Fruit fly (Drosophila melanogaster) whole organism, wandering third instar larva: ENCODE data around the gene CG18231.

ENCODE experiments used
- Abd-B ChIP-seq: fragments of >200 bp; optimal IDR thresholded peaks from 2 replicates; lab custom pipeline; 2017; ENCODE audit warnings: missing biosample characterization, missing genetic modification characterization
- CG32264 ChIP-seq: fragments of 200-800 bp; sonication (Bioruptor generic); optimal IDR thresholded peaks from 2 replicates; lab custom pipeline; 2016; ENCODE audit warnings: missing biosample characterization, missing genetic modification characterization
- CG9705 ChIP-seq: fragments of 200-800 bp; sonication (Bioruptor generic); optimal IDR thresholded peaks from 2 replicates; lab custom pipeline; 2018; ENCODE audit warnings: missing biosample characterization, mild to moderate bottlenecking, missing genetic modification characterization
- CrebA ChIP-seq: fragments of 200-800 bp; sonication (Bioruptor generic); optimal IDR thresholded peaks from 2 replicates; lab custom pipeline; 2016; ENCODE audit warnings: missing biosample characterization, mild to moderate bottlenecking, missing genetic modification characterization, borderline replicate concordance
- Dfd ChIP-seq: fragments of >200 bp; optimal IDR thresholded peaks from 2 replicates; lab custom pipeline; 2017; ENCODE audit warnings: missing biosample characterization, missing genetic modification characterization
- Dif ChIP-seq: fragments of 200-275, 200-300 bp; sonication (Bioruptor generic); optimal IDR thresholded peaks from 2 replicates; lab custom pipeline; 2018; ENCODE audit warnings: missing biosample characterization, missing genetic modification characterization; ENCODE audit not compliant: partially characterized antibody
- GATAd ChIP-seq: sonication (Bioruptor generic); optimal IDR thresholded peaks from 2 replicates; lab custom pipeline; 2016; ENCODE audit warnings: missing biosample characterization, missing genetic modification characterization
- HLH106 ChIP-seq: fragments of 200-800 bp; optimal IDR thresholded peaks from 3 replicates; lab custom pipeline; 2019; ENCODE audit warnings: missing biosample characterization, mild to moderate bottlenecking, missing genetic modification characterization, moderate library complexity
- Hnf4 ChIP-seq: fragments of 200-800 bp; sonication (Bioruptor generic); optimal IDR thresholded peaks from 2 replicates; lab custom pipeline; 2016; ENCODE audit warnings: missing biosample characterization, mild to moderate bottlenecking, missing genetic modification characterization
- Hr78 ChIP-seq: fragments of >200 bp; optimal IDR thresholded peaks from 2 replicates; lab custom pipeline; 2017; ENCODE audit warnings: missing biosample characterization, missing genetic modification characterization
- Hr83 ChIP-seq: fragments of 200-300 bp; sonication (Bioruptor generic); optimal IDR thresholded peaks from 2 replicates; lab custom pipeline; 2016; ENCODE audit warnings: missing biosample characterization, mild to moderate bottlenecking, missing genetic modification characterization, moderate library complexity; ENCODE audit not compliant: poor library complexity, severe bottlenecking
- Jra ChIP-seq: sonication (Bioruptor generic); optimal IDR thresholded peaks from 2 replicates; lab custom pipeline; 2016; ENCODE audit warnings: missing biosample characterization, missing genetic modification characterization
- Mio ChIP-seq: sonication (Bioruptor generic); optimal IDR thresholded peaks from 2 replicates; lab custom pipeline; 2016; ENCODE audit warnings: missing biosample characterization, missing genetic modification characterization
- Myc ChIP-seq: fragments of >200 bp; optimal IDR thresholded peaks from 2 replicates; lab custom pipeline; 2017
- N ChIP-seq: fragments of >200 bp; optimal IDR thresholded peaks from 2 replicates; lab custom pipeline; 2018; ENCODE audit warnings: missing biosample characterization, missing external identifiers, missing genetic modification characterization
- OdsH ChIP-seq: fragments of 200-800 bp; sonication (Bioruptor generic); optimal IDR thresholded peaks from 2 replicates; lab custom pipeline; 2016; ENCODE audit warnings: missing biosample characterization, mild to moderate bottlenecking, missing genetic modification characterization
- Rel ChIP-seq, 2 experiments: fragments of 200-800 bp; sonication (Bioruptor generic) in 1 of 2; optimal IDR thresholded peaks; 2 replicates in 1 of 2; 3 replicates in 1 of 2; lab custom pipeline; 2016 to 2019; ENCODE audit warnings: mild to moderate bottlenecking in 2 of 2, missing biosample characterization in 2 of 2, missing genetic modification characterization in 2 of 2, moderate library complexity in 1 of 2
- Sp1 ChIP-seq: fragments of 200-800 bp; sonication (Bioruptor generic); optimal IDR thresholded peaks from 3 replicates; lab custom pipeline; 2019; ENCODE audit warnings: missing biosample characterization, mild to moderate bottlenecking, missing genetic modification characterization, moderate library complexity
- Vsx2 ChIP-seq: fragments of 200-300, 225-300 bp; sonication (Bioruptor generic); optimal IDR thresholded peaks from 2 replicates; lab custom pipeline; 2018; ENCODE audit warnings: missing biosample characterization, missing genetic modification characterization; ENCODE audit not compliant: partially characterized antibody
- br ChIP-seq: fragments of 200-800 bp; sonication (Bioruptor generic); optimal IDR thresholded peaks from 2 replicates; lab custom pipeline; 2016; ENCODE audit warnings: missing biosample characterization, missing genetic modification characterization
- brk ChIP-seq: fragments of 200-800 bp; sonication (Bioruptor generic); optimal IDR thresholded peaks from 2 replicates; lab custom pipeline; 2016; ENCODE audit warnings: missing biosample characterization, mild to moderate bottlenecking, missing genetic modification characterization
- dl ChIP-seq, 2 experiments: fragments of 175-275, 200-275 bp in 1 of 2; fragments of 200-275 bp in 1 of 2; sonication (Bioruptor generic); optimal IDR thresholded peaks; lab custom pipeline; 2018; ENCODE audit warnings: mild to moderate bottlenecking in 2 of 2, missing biosample characterization in 2 of 2, missing genetic modification characterization in 2 of 2, moderate library complexity in 2 of 2; ENCODE audit not compliant: partially characterized antibody in 2 of 2, insufficient read depth in 1 of 2
- dmrt93B ChIP-seq: fragments of 200-800 bp; sonication (Bioruptor generic); optimal IDR thresholded peaks from 2 replicates; lab custom pipeline; 2018; ENCODE audit warnings: missing biosample characterization, mild to moderate bottlenecking, missing genetic modification characterization
- dsf ChIP-seq: sonication (Bioruptor generic); optimal IDR thresholded peaks from 2 replicates; lab custom pipeline; 2016; ENCODE audit warnings: missing biosample characterization, missing genetic modification characterization, borderline replicate concordance
- ey ChIP-seq: fragments of 200-800 bp; sonication (Bioruptor generic); optimal IDR thresholded peaks from 2 replicates; lab custom pipeline; 2016; ENCODE audit warnings: missing biosample characterization, missing genetic modification characterization
- foxo ChIP-seq, 2 experiments: fragments of 200-800 bp; sonication (Bioruptor generic); optimal IDR thresholded peaks; 2 replicates in 1 of 2; 3 replicates in 1 of 2; lab custom pipeline; 2016 to 2017; ENCODE audit warnings: missing biosample characterization in 2 of 2, missing genetic modification characterization in 2 of 2
- fru ChIP-seq: fragments of 200-800 bp; sonication (Bioruptor generic); optimal IDR thresholded peaks from 3 replicates; lab custom pipeline; 2016; ENCODE audit warnings: missing biosample characterization, mild to moderate bottlenecking, missing genetic modification characterization
- h ChIP-seq: fragments of 200-800 bp; sonication (Bioruptor generic); optimal IDR thresholded peaks from 3 replicates; lab custom pipeline; 2016; ENCODE audit warnings: missing biosample characterization, mild to moderate bottlenecking, missing genetic modification characterization
- jim ChIP-seq: fragments of 175-275, 200-325 bp; sonication (Bioruptor generic); optimal IDR thresholded peaks from 2 replicates; lab custom pipeline; 2016; ENCODE audit warnings: missing biosample characterization, mild to moderate bottlenecking, missing genetic modification characterization
- lola ChIP-seq: fragments of >200 bp; optimal IDR thresholded peaks from 2 replicates; lab custom pipeline; 2017; ENCODE audit warnings: missing biosample characterization, missing genetic modification characterization
- pan ChIP-seq: fragments of >200 bp; optimal IDR thresholded peaks from 2 replicates; lab custom pipeline; 2017
- psq ChIP-seq: fragments of 200-800 bp; sonication (Bioruptor generic); optimal IDR thresholded peaks from 3 replicates; lab custom pipeline; 2017; ENCODE audit warnings: missing biosample characterization, mild to moderate bottlenecking, missing genetic modification characterization, moderate library complexity
- rgr ChIP-seq: fragments of 200-800 bp; sonication (Bioruptor generic); optimal IDR thresholded peaks from 3 replicates; lab custom pipeline; 2016; ENCODE audit warnings: missing biosample characterization, mild to moderate bottlenecking, missing genetic modification characterization
- sage ChIP-seq: fragments of 200-800 bp; sonication (Bioruptor generic); optimal IDR thresholded peaks from 2 replicates; lab custom pipeline; 2016; ENCODE audit warnings: missing biosample characterization, mild to moderate bottlenecking, missing genetic modification characterization
- sv ChIP-seq: fragments of 200-800 bp; sonication (Bioruptor generic); optimal IDR thresholded peaks from 3 replicates; lab custom pipeline; 2016; ENCODE audit warnings: missing biosample characterization, missing genetic modification characterization
- tai ChIP-seq: sonication (Bioruptor generic); optimal IDR thresholded peaks from 2 replicates; lab custom pipeline; 2016; ENCODE audit warnings: missing biosample characterization, missing genetic modification characterization
- usp ChIP-seq: fragments of >200 bp; optimal IDR thresholded peaks from 2 replicates; lab custom pipeline; 2017; ENCODE audit warnings: missing biosample characterization, missing genetic modification characterization
- woc ChIP-seq: sonication (Bioruptor generic); optimal IDR thresholded peaks from 2 replicates; lab custom pipeline; 2016; ENCODE audit warnings: missing biosample characterization, mild to moderate bottlenecking, missing genetic modification characterization

CG18231 gene

dm6 chr3L:18638043-18638442 lies 30.8 kb downstream of the CG18231 start:
- no peak for TF ChIP-seq Hr78 (GFP tag; lab: Kevin White, UChicago)
- TF ChIP-seq psq (GFP tag; lab: Kevin White, UChicago): no peak
- no peak for TF ChIP-seq jim (GFP tag; lab: Kevin White, UChicago)
- TF ChIP-seq Rel (GFP tag; optimal IDR thresholded peaks at IDR 0.05; lab: Kevin White, UChicago): no peak
- no peak for TF ChIP-seq Rel (tag; optimal IDR thresholded peaks at IDR 0.05; lab: Kevin White, UChicago)
- no peak for TF ChIP-seq Hnf4 (GFP tag; lab: Kevin White, UChicago)
- TF ChIP-seq Myc (lab: Kevin White, UChicago): no peak
- no peak for TF ChIP-seq Abd-B

- TF ChIP-seq dsf (no peak), Hr83 (GFP tag; lab: Kevin White, UChicago) (no peak), dmrt93B (no peak), br (no peak), brk (GFP tag; lab: Kevin White, UChicago) (no peak), Vsx2 (GFP tag; lab: Kevin White, UChicago) (no peak), Dif (GFP tag; lab: Kevin White, UChicago) (no peak), foxo (GFP tag; optimal IDR thresholded peaks at IDR 0.05; lab: Kevin White, UChicago) (no peak), OdsH (GFP tag; lab: Kevin White, UChicago) (no peak), rgr (GFP tag; lab: Kevin White, UChicago) (no peak), Hr78 (GFP tag; lab: Kevin White, UChicago) (no peak)
Observed at dm6 chr3L:18638487-18638886, 31.2 kb downstream of the CG18231 start.

DNA sequence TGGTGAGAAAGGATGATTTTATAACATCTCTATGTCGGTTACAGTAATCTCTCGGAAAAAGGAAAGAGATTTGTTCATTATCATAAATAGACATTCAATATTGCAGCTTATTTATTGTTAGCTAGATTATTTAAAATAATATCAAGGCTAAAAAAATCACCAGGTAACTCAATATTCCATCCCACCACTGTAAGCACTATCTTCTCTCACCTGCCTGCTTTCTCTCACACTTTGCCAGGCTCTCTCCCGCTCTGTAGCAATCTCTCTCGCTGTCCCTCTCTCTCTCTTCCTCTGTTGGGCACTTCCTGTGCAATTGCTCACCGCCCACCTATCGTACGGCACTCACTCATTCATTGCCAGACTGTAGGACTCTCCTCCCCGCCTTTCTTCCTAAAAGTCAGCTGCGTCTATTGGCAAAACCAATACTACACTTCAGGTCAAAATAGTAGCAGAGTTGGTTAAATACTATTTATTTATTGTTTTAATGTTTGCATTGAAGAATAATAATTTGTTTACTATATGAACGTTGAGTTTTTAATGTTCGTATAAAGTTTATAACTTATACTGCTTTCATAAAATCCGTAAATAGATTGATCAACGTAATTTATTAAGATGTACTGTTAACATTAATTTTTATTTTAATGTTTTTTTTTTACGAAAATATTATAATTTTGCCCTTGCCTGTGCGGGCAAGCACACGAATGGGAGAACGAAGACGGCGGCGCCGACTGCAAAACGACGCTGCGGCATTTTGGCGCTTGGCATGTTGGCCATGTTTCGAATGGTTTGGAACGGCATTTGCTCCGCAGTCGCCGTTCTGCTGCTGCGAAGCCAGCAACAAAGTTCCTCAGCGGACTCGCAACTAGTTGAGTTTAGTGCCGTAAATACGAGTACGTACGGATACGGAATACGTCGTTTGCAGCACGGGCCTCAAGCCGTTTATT lies 33.6 kb downstream of the CG18231 start:
- no peak for TF ChIP-seq pan (lab: Kevin White, UChicago)
- TF ChIP-seq psq (GFP tag; lab: Kevin White, UChicago): peak; percentile 86
- TF ChIP-seq dmrt93B: peak; percentile 77
- TF ChIP-seq Dfd: peak; percentile 92
- peak; percentile 74 for TF ChIP-seq woc
- TF ChIP-seq HLH106 (tag; lab: Kevin White, UChicago): peak; percentile 88
- TF ChIP-seq Hnf4 (GFP tag; lab: Kevin White, UChicago): peak; percentile 87
- TF ChIP-seq fru: peak; percentile 87
- TF ChIP-seq ey (GFP tag; lab: Kevin White, UChicago): peak; percentile 95
- peak; percentile 56 for TF ChIP-seq dsf
- peak; percentile 76 for TF ChIP-seq br
- peak; percentile 46 for TF ChIP-seq CrebA (GFP tag; lab: Kevin White, UChicago)
- no peak for TF ChIP-seq usp (GFP tag; lab: Kevin White, UChicago)
- TF ChIP-seq Abd-B: no peak
- TF ChIP-seq lola: no peak
- TF ChIP-seq tai: peak; percentile 86
- TF ChIP-seq Hr83 (GFP tag; lab: Kevin White, UChicago): peak; percentile 70
- TF ChIP-seq foxo (GFP tag; optimal IDR thresholded peaks at IDR 0.05; lab: Kevin White, UChicago): peak; percentile 13 to 87
- TF ChIP-seq Rel (GFP tag; optimal IDR thresholded peaks at IDR 0.05; lab: Kevin White, UChicago): peak; percentile 44
- TF ChIP-seq Rel (tag; optimal IDR thresholded peaks at IDR 0.05; lab: Kevin White, UChicago): peak; percentile 49
- TF ChIP-seq Hr78 (GFP tag; lab: Kevin White, UChicago): no peak
- peak; percentile 95 for TF ChIP-seq h
- peak; percentile 99 for TF ChIP-seq Dif (GFP tag; lab: Kevin White, UChicago)
- TF ChIP-seq GATAd (GFP tag; lab: Kevin White, UChicago): peak; percentile 69
- TF ChIP-seq Myc (lab: Kevin White, UChicago): no peak
- TF ChIP-seq sage (GFP tag; lab: Kevin White, UChicago): peak; percentile 67
- peak; percentile 74 for TF ChIP-seq brk (GFP tag; lab: Kevin White, UChicago)
- peak; percentile 98 to 99 for TF ChIP-seq dl (GFP tag; optimal IDR thresholded peaks at IDR 0.05; lab: Kevin White, UChicago; ENCODE audit: insufficient read depth in 1 of 2, partially characterized antibody in 2 of 2)
- no peak for TF ChIP-seq N (GFP tag; lab: Kevin White, UChicago)
- peak; percentile 94 for TF ChIP-seq rgr (GFP tag; lab: Kevin White, UChicago)
- TF ChIP-seq Jra (GFP tag; lab: Kevin White, UChicago): peak; percentile 62
- TF ChIP-seq Vsx2 (GFP tag; lab: Kevin White, UChicago): peak; percentile 97
- TF ChIP-seq jim (GFP tag; lab: Kevin White, UChicago): no peak
- TF ChIP-seq Sp1 (GFP tag; lab: Kevin White, UChicago): peak; percentile 91
- TF ChIP-seq CG32264 (GFP tag; lab: Kevin White, UChicago): peak; percentile 67
- TF ChIP-seq CG9705 (GFP tag; lab: Kevin White, UChicago): peak; percentile 79
- peak; percentile 95 for TF ChIP-seq sv (GFP tag; lab: Kevin White, UChicago)
- peak; percentile 33 for TF ChIP-seq Mio (GFP tag; lab: Kevin White, UChicago)
- peak; percentile 90 for TF ChIP-seq OdsH (GFP tag; lab: Kevin White, UChicago)
